Worm (Caenorhabditis elegans): ENCODE measurements around the gene C18H7.11.

Gene C18H7.11

ce11 chrIV:596292-596952, at the start of gene C18H7.11, which contains the start of gene C18H7.7:
Gene C18H7.11 (plus strand): TSS chrIV:596902.
Gene C18H7.7 (minus strand): TSS chrIV:596392.
- TF ChIP-seq fkh-6 (tag; optimal IDR thresholded peaks at IDR 0.05): no peak
- peak; percentile 9 for TF ChIP-seq hlh-30 (tag; optimal IDR thresholded peaks at IDR 0.05; ENCODE audit: insufficient read depth)
- no peak for TF ChIP-seq dmd-4 (tag; optimal IDR thresholded peaks at IDR 0.05; ENCODE audit: borderline replicate concordance)

DNA sequence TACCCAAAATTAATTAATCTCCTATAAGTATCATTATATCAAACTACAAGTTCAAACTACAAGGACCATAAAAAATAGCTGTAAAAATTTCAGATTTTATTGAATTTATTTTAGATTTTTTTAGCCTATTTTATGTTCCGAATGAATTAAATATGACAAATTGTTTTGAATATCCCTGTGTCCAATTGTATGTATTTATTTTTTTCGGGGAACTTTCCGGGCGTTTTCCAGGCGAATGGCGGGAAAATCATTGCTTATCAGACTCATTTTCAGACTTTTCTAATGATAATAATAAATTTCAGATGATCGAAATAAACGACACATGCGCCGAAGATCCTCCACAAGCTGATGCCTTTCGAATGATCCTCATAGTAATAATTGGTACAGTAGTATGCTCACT, 48.7 kb upstream of the C18H7.11 start, which contains the start of gene F56A11.4:
Gene F56A11.4, plus strand, starts transcription at position 301 of the 400 bp plus-strand sequence.
- no peak for TF ChIP-seq Y22D7AL.16 (tag; optimal IDR thresholded peaks at IDR 0.05)
- TF ChIP-seq pag-3 (tag; optimal IDR thresholded peaks at IDR 0.05; ENCODE audit: borderline replicate concordance): no peak
- TF ChIP-seq hlh-30 (tag; optimal IDR thresholded peaks at IDR 0.05; ENCODE audit: insufficient read depth): no peak
- no peak for TF ChIP-seq dve-1 (tag; optimal IDR thresholded peaks at IDR 0.05)
- no peak for TF ChIP-seq ceh-19 (GFP tag; optimal IDR thresholded peaks at IDR 0.05)
- no peak for TF ChIP-seq lin-11 (tag; optimal IDR thresholded peaks at IDR 0.05)
- TF ChIP-seq pha-4 (tag; optimal IDR thresholded peaks at IDR 0.05): no peak
- no peak for TF ChIP-seq npax-4 (tag; optimal IDR thresholded peaks at IDR 0.05)
- TF ChIP-seq ceh-14 (tag; optimal IDR thresholded peaks at IDR 0.05): no peak
- no peak for TF ChIP-seq mec-3 (tag; optimal IDR thresholded peaks at IDR 0.05; ENCODE audit: borderline replicate concordance)
- no peak for TF ChIP-seq ztf-16 (tag; optimal IDR thresholded peaks at IDR 0.05)

DNA sequence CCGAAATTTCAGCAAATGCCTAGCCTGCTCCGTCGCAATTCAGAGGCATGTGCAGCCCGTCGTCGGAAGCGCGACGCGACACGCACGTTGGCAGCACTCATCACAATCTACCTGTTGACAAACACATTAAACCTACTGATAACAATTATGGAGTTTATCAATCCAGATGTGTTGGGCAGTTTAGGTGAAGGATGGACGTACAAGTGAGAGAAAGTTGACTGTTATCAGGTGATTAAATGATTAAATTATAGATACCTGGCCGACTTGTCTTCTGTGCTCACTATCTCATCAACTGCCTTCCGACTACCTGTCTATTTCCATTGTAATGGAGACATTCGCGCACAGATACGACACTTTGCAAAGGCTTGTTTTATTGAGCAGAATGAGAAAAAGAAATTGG, 44.8 kb upstream of the C18H7.11 start:
- TF ChIP-seq dmd-4 (tag; optimal IDR thresholded peaks at IDR 0.05; ENCODE audit: borderline replicate concordance): no peak
- TF ChIP-seq elt-2 (tag; optimal IDR thresholded peaks at IDR 0.05): peak; percentile 98
- TF ChIP-seq nhr-232 (tag; optimal IDR thresholded peaks at IDR 0.05): no peak
- peak; percentile 12 for TF ChIP-seq dve-1 (tag; optimal IDR thresholded peaks at IDR 0.05)

DNA sequence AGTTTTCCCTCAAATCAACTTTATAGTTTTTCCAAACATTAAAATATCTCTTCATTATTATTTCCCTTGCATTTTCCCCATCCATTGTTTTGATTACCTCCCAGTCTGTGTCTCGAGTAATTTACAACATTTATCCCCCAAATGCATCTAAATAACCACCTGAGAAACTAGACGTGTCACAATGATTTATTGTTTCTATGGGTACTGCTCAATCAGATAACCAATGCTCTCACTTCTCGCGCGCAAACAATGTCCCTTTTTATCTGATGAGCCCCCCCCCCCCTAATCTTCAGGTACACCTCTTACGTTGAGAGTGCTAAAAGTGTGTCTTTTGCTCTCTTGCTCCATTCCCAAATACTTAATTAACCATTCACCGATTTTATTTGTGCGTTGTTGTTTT, 42.7 kb upstream of the C18H7.11 start:
- peak; percentile 38 for TF ChIP-seq unc-55 (GFP tag; optimal IDR thresholded peaks at IDR 0.05)
- no peak for TF ChIP-seq sdc-2 (tag; optimal IDR thresholded peaks at IDR 0.05)

DNA sequence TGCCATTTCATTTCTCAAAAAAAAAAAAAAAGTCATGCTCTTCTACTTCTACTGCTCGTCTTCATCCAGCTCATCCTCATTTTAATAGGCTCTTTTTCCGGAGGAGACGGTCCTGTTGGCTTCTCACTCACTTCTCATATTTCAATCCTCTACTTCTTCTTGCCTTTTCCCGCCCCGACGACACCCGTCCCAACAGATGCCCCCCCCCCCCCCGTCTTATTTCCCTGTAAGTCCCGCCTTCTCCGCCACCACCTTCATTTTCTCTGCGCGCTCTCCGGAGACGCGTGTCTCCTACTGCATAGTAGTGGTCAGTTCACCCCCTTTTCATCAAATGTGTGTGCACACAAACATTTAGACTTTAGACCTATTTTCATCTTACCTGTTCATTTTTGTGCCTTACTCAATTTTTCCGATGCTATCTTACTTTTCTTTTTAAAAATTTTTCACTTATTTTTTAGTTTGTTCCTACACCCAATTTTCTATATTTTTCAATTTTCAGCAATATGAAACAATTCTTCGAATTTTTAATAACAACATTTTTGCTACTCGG, 37.9 kb upstream of the C18H7.11 start, which contains the start of gene efn-4:
Gene efn-4, plus strand, starts transcription at position 500 of the 550 bp plus-strand sequence.
- TF ChIP-seq hlh-15 (tag; optimal IDR thresholded peaks at IDR 0.05) (no peak), sox-4 (tag; optimal IDR thresholded peaks at IDR 0.05) (no peak), madf-2 (tag; optimal IDR thresholded peaks at IDR 0.05) (no peak), tbx-2 (tag; optimal IDR thresholded peaks at IDR 0.05) (no peak), ceh-45 (GFP tag; IDR thresholded peaks at IDR 0.05) (no peak), hlh-6 (tag; optimal IDR thresholded peaks at IDR 0.05) (no peak), syd-9 (tag; optimal IDR thresholded peaks at IDR 0.05) (no peak), dmd-4 (tag; optimal IDR thresholded peaks at IDR 0.05; ENCODE audit: borderline replicate concordance) (no peak), nfya-1 (tag; optimal IDR thresholded peaks at IDR 0.05) (no peak), nhr-232 (tag; optimal IDR thresholded peaks at IDR 0.05) (no peak), rnt-1 (tag; optimal IDR thresholded peaks at IDR 0.05) (no peak), pat-9 (tag; optimal IDR thresholded peaks at IDR 0.05) (no peak), sdc-2 (tag; optimal IDR thresholded peaks at IDR 0.05) (no peak), lin-11 (tag; optimal IDR thresholded peaks at IDR 0.05) (no peak)

- TF ChIP-seq ahr-1 (tag; optimal IDR thresholded peaks at IDR 0.05): no peak
- TF ChIP-seq zip-5 (tag; optimal IDR thresholded peaks at IDR 0.05): no peak
- no peak for TF ChIP-seq Y22D7AL.16 (tag; optimal IDR thresholded peaks at IDR 0.05)
- no peak for TF ChIP-seq elt-2 (tag; optimal IDR thresholded peaks at IDR 0.05)
- no peak for TF ChIP-seq pros-1 (tag; optimal IDR thresholded peaks at IDR 0.05)
- TF ChIP-seq ceh-34 (tag; optimal IDR thresholded peaks at IDR 0.05): peak; percentile 9
Observed at ce11 chrIV:560314-560713, 36.4 kb upstream of the C18H7.11 start.

All from whole organism, late embryonic.